Worm (Caenorhabditis elegans): ENCODE results near the gene let-858.

The let-858 gene

ce11 chrII:11042878-11043331 is 20.7 kb downstream of the let-858 start (continued):
- TF ChIP-seq nhr-20 (tag; optimal IDR thresholded peaks at IDR 0.05): peak; percentile 68
- peak; percentile 60 for TF ChIP-seq fkh-10 (GFP tag; optimal IDR thresholded peaks at IDR 0.05)
- no peak for TF ChIP-seq nhr-76 (tag; optimal IDR thresholded peaks at IDR 0.05)
- peak; percentile 46 for TF ChIP-seq skn-1 (tag; optimal IDR thresholded peaks at IDR 0.05)
- no peak for TF ChIP-seq ceh-90 (tag; optimal IDR thresholded peaks at IDR 0.05)
- TF ChIP-seq dpl-1 (GFP tag; optimal IDR thresholded peaks at IDR 0.05): peak; percentile 32 to 43 (median 35)
- peak; percentile 67 for TF ChIP-seq swsn-7 (tag; optimal IDR thresholded peaks at IDR 0.05)
- TF ChIP-seq nhr-19 (GFP tag; conservative IDR thresholded peaks at IDR 0.05): peak; percentile 35
- TF ChIP-seq C34B4.2 (tag; optimal IDR thresholded peaks at IDR 0.05): no peak
- TF ChIP-seq sptf-1 (tag; optimal IDR thresholded peaks at IDR 0.05): no peak
- TF ChIP-seq blmp-1 (tag; optimal IDR thresholded peaks at IDR 0.05): no peak
- TF ChIP-seq zip-4 (GFP tag; optimal IDR thresholded peaks at IDR 0.05): peak; percentile 4
- TF ChIP-seq mep-1 (tag; optimal IDR thresholded peaks at IDR 0.05): peak; percentile 61
- no peak for TF ChIP-seq zag-1 (tag; optimal IDR thresholded peaks at IDR 0.05)
- TF ChIP-seq hlh-4 (tag; optimal IDR thresholded peaks at IDR 0.05): no peak
- TF ChIP-seq ets-5 (GFP tag; IDR thresholded peaks at IDR 0.05): no peak
- TF ChIP-seq snu-23 (GFP tag; optimal IDR thresholded peaks at IDR 0.05): peak; percentile 83
- TF ChIP-seq egl-27 (tag; optimal IDR thresholded peaks at IDR 0.05): peak; percentile 0 to 30
- peak; percentile 86 for TF ChIP-seq fkh-8 (tag; optimal IDR thresholded peaks at IDR 0.05)
- TF ChIP-seq lsy-2 (tag; optimal IDR thresholded peaks at IDR 0.05): peak; percentile 59 to 77
- peak; percentile 6 for TF ChIP-seq hpl-2 (GFP tag; optimal IDR thresholded peaks at IDR 0.05)
- peak; percentile 52 for TF ChIP-seq nhr-77 (tag; optimal IDR thresholded peaks at IDR 0.05)
- TF ChIP-seq unc-130 (tag; optimal IDR thresholded peaks at IDR 0.05): peak; percentile 45
- no peak for TF ChIP-seq grh-1 (GFP tag; IDR thresholded peaks at IDR 0.05)
- no peak for TF ChIP-seq sup-37 (GFP tag; optimal IDR thresholded peaks at IDR 0.05)
- TF ChIP-seq tbx-2 (tag; optimal IDR thresholded peaks at IDR 0.05): peak; percentile 58
- peak; percentile 75 for TF ChIP-seq unc-86 (tag; optimal IDR thresholded peaks at IDR 0.05)
- no peak for TF ChIP-seq sox-4 (tag; optimal IDR thresholded peaks at IDR 0.05)
- TF ChIP-seq xbp-1 (tag; optimal IDR thresholded peaks at IDR 0.05): peak; percentile 49
- peak; percentile 68 for TF ChIP-seq nhr-47 (tag; optimal IDR thresholded peaks at IDR 0.05)
- peak; percentile 36 for TF ChIP-seq F16B12.6 (tag; optimal IDR thresholded peaks at IDR 0.05)
- no peak for TF ChIP-seq nhr-237 (tag; optimal IDR thresholded peaks at IDR 0.05)
- peak; percentile 30; the same call in 1 of the 2 replicates for TF ChIP-seq isw-1 (GFP tag; IDR thresholded peaks at IDR 0.05)
- TF ChIP-seq nhr-84 (tag; optimal IDR thresholded peaks at IDR 0.05): no peak
- TF ChIP-seq hlh-17 (GFP tag; optimal IDR thresholded peaks at IDR 0.05; ENCODE audit: borderline replicate concordance): no peak
- no peak for TF ChIP-seq aly-2 (tag; optimal IDR thresholded peaks at IDR 0.05)
- TF ChIP-seq C16A3.4 (tag; optimal IDR thresholded peaks at IDR 0.05): peak; percentile 51
- TF ChIP-seq tlp-1 (tag; optimal IDR thresholded peaks at IDR 0.05): no peak
- no peak for TF ChIP-seq alr-1 (tag; optimal IDR thresholded peaks at IDR 0.05; ENCODE audit: borderline replicate concordance)
- peak in 1 of 2 experiments; percentile 5 for TF ChIP-seq ztf-11 (tag; optimal IDR thresholded peaks at IDR 0.05)
- no peak for TF ChIP-seq fkh-4 (tag; optimal IDR thresholded peaks at IDR 0.05; ENCODE audit: borderline replicate concordance)
- peak; percentile 52 for TF ChIP-seq nhr-85 (tag)
- TF ChIP-seq ces-1 (GFP tag; optimal IDR thresholded peaks at IDR 0.05): no peak
- TF ChIP-seq lin-35 (GFP tag; optimal IDR thresholded peaks at IDR 0.05): peak; percentile 62 to 66
- peak; percentile 22 for TF ChIP-seq nhr-90 (tag; optimal IDR thresholded peaks at IDR 0.05; ENCODE audit: poor library complexity)
- TF ChIP-seq lin-15B (tag; optimal IDR thresholded peaks at IDR 0.05): no peak
- TF ChIP-seq lin-13 (GFP tag; optimal IDR thresholded peaks at IDR 0.05): no peak
- peak; percentile 76 for TF ChIP-seq jun-1 (tag; optimal IDR thresholded peaks at IDR 0.05)
- TF ChIP-seq elt-3 (tag; optimal IDR thresholded peaks at IDR 0.05): no peak
- no peak for TF ChIP-seq nhr-11 (tag; optimal IDR thresholded peaks at IDR 0.05)
- TF ChIP-seq ceh-88 (GFP tag; IDR thresholded peaks at IDR 0.05): no peak
- peak; percentile 54 for TF ChIP-seq egl-13 (tag; optimal IDR thresholded peaks at IDR 0.05)
- TF ChIP-seq ama-1 (optimal IDR thresholded peaks at IDR 0.05): no peak
- TF ChIP-seq unc-30 (tag; optimal IDR thresholded peaks at IDR 0.05): no peak
